Worm (Caenorhabditis elegans): Measurements from ENCODE around the gene Y8A9A.2.

Y8A9A.2 gene

DNA sequence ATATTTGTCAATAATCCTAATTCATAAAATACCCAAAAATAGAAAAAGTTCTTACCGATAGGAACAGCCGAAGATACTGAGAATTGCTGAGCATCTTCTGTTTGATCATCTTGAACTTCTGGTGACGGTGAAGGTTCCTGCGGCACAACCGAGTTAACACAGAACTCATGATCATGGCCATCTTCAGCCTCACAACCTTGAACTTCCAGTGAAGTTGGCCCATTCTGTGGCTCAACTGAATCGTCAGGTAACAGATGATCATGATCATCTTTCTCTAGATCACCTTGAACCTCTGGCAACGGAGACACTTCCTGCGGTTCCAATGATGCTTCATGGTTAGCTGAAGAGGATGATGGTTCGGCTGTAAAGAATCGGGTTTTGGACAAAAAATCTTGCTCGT is 23.8 kb upstream of the Y8A9A.2 start:
- no peak for TF ChIP-seq lin-39 (tag; optimal IDR thresholded peaks at IDR 0.05)
- no peak for TF ChIP-seq unc-62 (GFP tag; optimal IDR thresholded peaks at IDR 0.05)
- TF ChIP-seq nhr-12 (tag; optimal IDR thresholded peaks at IDR 0.05), result no peak
- no peak for TF ChIP-seq ZK546.5 (tag; optimal IDR thresholded peaks at IDR 0.05)
- TF ChIP-seq nhr-67 (tag; optimal IDR thresholded peaks at IDR 0.05), result no peak
- TF ChIP-seq ceh-9 (tag; optimal IDR thresholded peaks at IDR 0.05), result no peak

- TF ChIP-seq nhr-11 (tag; optimal IDR thresholded peaks at IDR 0.05) (no peak), nfya-1 (tag; optimal IDR thresholded peaks at IDR 0.05; ENCODE audit: insufficient read depth) (no peak), ceh-9 (tag; optimal IDR thresholded peaks at IDR 0.05) (no peak), nhr-43 (tag; optimal IDR thresholded peaks at IDR 0.05; ENCODE audit: poor library complexity, severe bottlenecking) (no peak), ztf-11 (tag; optimal IDR thresholded peaks at IDR 0.05) (no peak), ZK546.5 (tag; optimal IDR thresholded peaks at IDR 0.05) (no peak), R02D3.7 (tag; optimal IDR thresholded peaks at IDR 0.05) (no peak), lsy-12 (tag; optimal IDR thresholded peaks at IDR 0.05) (no peak), lin-15B (tag; optimal IDR thresholded peaks at IDR 0.05) (no peak), zag-1 (tag; optimal IDR thresholded peaks at IDR 0.05) (no peak)
These were observed 22.3 kb upstream of the Y8A9A.2 start, which contains the start of gene T24E12.10 for ce11 chrII:3773130-3773529. Gene T24E12.10, minus strand, starts transcription at chrII:3773230.

ce11 chrII:3775719-3776118 is 19.7 kb upstream of the Y8A9A.2 start, which contains the start of gene T24E12.3:
Gene T24E12.3, plus strand, starts transcription at chrII:3776019.
- no peak for TF ChIP-seq ceh-9 (tag; optimal IDR thresholded peaks at IDR 0.05)
- no peak for TF ChIP-seq unc-62 (GFP tag; optimal IDR thresholded peaks at IDR 0.05)
- TF ChIP-seq mdl-1 (tag; optimal IDR thresholded peaks at IDR 0.05), result no peak
- TF ChIP-seq nhr-11 (tag; optimal IDR thresholded peaks at IDR 0.05), result no peak
- TF ChIP-seq nhr-237 (tag; optimal IDR thresholded peaks at IDR 0.05), result no peak
- TF ChIP-seq R02D3.7 (tag; optimal IDR thresholded peaks at IDR 0.05), result no peak
- no peak for TF ChIP-seq ceh-82 (tag; optimal IDR thresholded peaks at IDR 0.05)
- no peak for TF ChIP-seq daf-12 (tag; optimal IDR thresholded peaks at IDR 0.05)
- no peak for TF ChIP-seq skn-1 (tag; optimal IDR thresholded peaks at IDR 0.05)

ce11 chrII:3777802-3778201 is 17.6 kb upstream of the Y8A9A.2 start:
- TF ChIP-seq nhr-76 (tag; optimal IDR thresholded peaks at IDR 0.05) (no peak), skn-1 (tag; optimal IDR thresholded peaks at IDR 0.05) (no peak), elt-2 (tag; optimal IDR thresholded peaks at IDR 0.05) (no peak), lin-15B (tag; optimal IDR thresholded peaks at IDR 0.05) (no peak), nhr-67 (tag; optimal IDR thresholded peaks at IDR 0.05) (no peak), ceh-9 (tag; optimal IDR thresholded peaks at IDR 0.05) (no peak), sea-2 (GFP tag; optimal IDR thresholded peaks at IDR 0.05) (no peak), egl-27 (tag; optimal IDR thresholded peaks at IDR 0.05) (no peak), nhr-43 (tag; optimal IDR thresholded peaks at IDR 0.05; ENCODE audit: poor library complexity, severe bottlenecking) (no peak), unc-62 (GFP tag; optimal IDR thresholded peaks at IDR 0.05) (no peak), elt-1 (tag; optimal IDR thresholded peaks at IDR 0.05) (no peak), ceh-28 (tag; optimal IDR thresholded peaks at IDR 0.05) (no peak), tbx-2 (tag; optimal IDR thresholded peaks at IDR 0.05) (no peak), mdl-1 (tag; optimal IDR thresholded peaks at IDR 0.05) (no peak), ztf-11 (tag; optimal IDR thresholded peaks at IDR 0.05) (no peak)

DNA sequence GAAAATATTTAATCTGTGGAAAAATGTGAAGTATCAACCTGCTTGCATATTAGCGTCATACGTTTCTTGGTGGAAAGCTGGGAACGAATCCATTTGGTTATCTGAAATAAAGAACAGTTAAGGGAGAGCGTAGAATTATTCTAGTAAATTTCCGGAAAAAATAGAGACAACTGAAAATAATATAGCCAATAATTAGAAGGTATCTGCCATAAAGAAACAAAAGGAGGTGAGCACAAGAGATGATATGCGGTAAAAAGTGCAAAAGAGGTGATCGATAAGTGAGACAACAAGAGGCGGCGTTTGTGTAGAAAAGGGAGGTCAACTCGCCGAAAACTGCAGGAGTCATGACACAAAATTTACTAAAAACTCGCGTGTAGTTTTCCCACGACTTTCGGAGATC is 16.0 kb upstream of the Y8A9A.2 start, which contains the start of gene T24E12.11:
Gene T24E12.11 (minus strand): TSS at position 101 of the 400 bp plus-strand sequence.
- TF ChIP-seq lsy-12 (tag; optimal IDR thresholded peaks at IDR 0.05) (no peak), snpc-4 (tag; optimal IDR thresholded peaks at IDR 0.05) (no peak), fos-1 (tag; optimal IDR thresholded peaks at IDR 0.05) (no peak), R02D3.7 (tag; optimal IDR thresholded peaks at IDR 0.05) (no peak), ceh-16 (tag; optimal IDR thresholded peaks at IDR 0.05) (no peak), nhr-237 (tag; optimal IDR thresholded peaks at IDR 0.05) (no peak), nhr-23 (tag; optimal IDR thresholded peaks at IDR 0.05) (no peak), mml-1 (tag; optimal IDR thresholded peaks at IDR 0.05) (no peak), fkh-2 (tag; optimal IDR thresholded peaks at IDR 0.05) (no peak), fkh-10 (GFP tag; optimal IDR thresholded peaks at IDR 0.05) (no peak), ztf-11 (tag; optimal IDR thresholded peaks at IDR 0.05) (no peak), nfya-1 (tag; optimal IDR thresholded peaks at IDR 0.05; ENCODE audit: insufficient read depth) (no peak), elt-2 (tag; optimal IDR thresholded peaks at IDR 0.05) (no peak), daf-12 (tag; optimal IDR thresholded peaks at IDR 0.05) (no peak), nhr-43 (tag; optimal IDR thresholded peaks at IDR 0.05; ENCODE audit: poor library complexity, severe bottlenecking) (no peak), hmg-11 (tag; optimal IDR thresholded peaks at IDR 0.05) (no peak), nhr-28 (tag; optimal IDR thresholded peaks at IDR 0.05) (no peak)

Measured in whole organism, L3 larva.